Worm (Caenorhabditis elegans) whole organism, L4/young adult: ENCODE results near the gene ttbk-3.

ENCODE experiments used
- W03F9.2 ChIP-seq: fragments of 150-350 bp; optimal IDR thresholded peaks from 2 replicates; lab custom pipeline; 2014; ENCODE audit warnings: missing biosample characterization, missing genetic modification characterization
- dao-5 ChIP-seq: sonication (generic microtip); optimal IDR thresholded peaks from 2 replicates; lab custom pipeline; 2016; ENCODE audit warnings: missing genotype, missing genetic modification characterization, moderate library complexity, missing compliant biosample characterization
- him-1 ChIP-seq: sonication (generic microtip); optimal IDR thresholded peaks from 2 replicates; lab custom pipeline; 2016; ENCODE audit warnings: missing genotype, missing genetic modification reagents, missing genetic modification characterization, missing compliant biosample characterization

DNA sequence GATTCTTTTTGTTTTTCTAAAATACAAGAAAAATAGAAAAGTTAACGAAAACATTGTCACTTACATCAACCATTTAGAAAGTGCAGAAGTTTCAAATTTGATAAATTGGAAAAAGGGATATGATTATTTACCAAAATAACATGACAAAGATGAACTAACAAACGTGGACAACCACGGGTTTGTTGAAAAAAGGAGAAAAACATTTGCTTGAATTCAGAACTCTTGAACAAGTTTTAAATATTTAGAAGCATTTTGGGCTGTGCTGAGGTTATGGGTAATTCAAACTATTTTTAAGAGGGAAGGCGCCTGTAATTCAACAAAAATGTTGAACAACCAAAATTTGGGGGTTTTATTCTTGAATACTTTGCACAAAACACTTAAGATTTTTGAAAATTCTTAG is at the start of gene ttbk-3:
- no peak for TF ChIP-seq him-1 (tag; lab: Kevin White, UChicago)
- no peak for TF ChIP-seq dao-5 (tag; lab: Kevin White, UChicago)
- TF ChIP-seq W03F9.2 (tag; lab: Kevin White, UChicago): no peak
